Fruit fly (Drosophila melanogaster): ENCODE measurements around the gene Nup37.
A peak's percentile ranks its signal among the peaks of the same experiment; 100 is the strongest.

DNA sequence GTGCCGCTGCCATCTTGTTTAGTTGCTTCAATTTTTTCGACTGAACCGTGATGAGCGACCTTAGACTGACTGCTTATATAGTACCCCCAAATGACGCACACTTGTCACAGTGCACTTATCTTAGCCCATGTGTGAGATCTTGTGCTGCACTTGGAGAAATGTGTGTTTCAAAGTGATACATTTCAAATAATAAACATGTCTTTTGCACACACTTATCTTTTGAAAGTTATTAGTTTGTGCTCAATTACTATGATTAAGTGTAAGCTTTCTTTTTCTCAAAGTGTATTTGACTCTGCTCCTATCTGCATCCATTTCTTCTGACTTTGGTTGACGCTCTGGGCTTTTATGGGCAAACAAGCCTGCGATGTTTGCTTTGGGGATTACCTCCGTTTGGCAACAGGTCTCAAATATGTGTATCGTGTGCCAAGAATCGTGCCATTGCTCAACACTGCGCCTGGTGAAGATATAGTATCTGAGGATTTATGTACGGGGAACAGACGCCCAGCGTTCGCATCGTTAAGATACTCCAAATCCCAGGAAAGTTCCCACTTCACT lies 32.4 kb downstream of the Nup37 start, which contains the start of gene CG10514:
- TF ChIP-seq CG10348 (GFP tag; IDR thresholded peaks at IDR 0.05) (no peak), fd96Ca (GFP tag; IDR thresholded peaks at IDR 0.05) (no peak), CG34367 (tag; optimal IDR thresholded peaks at IDR 0.05) (no peak), CG4496 (GFP tag; IDR thresholded peaks at IDR 0.05) (no peak), D1 (tag; optimal IDR thresholded peaks at IDR 0.05) (no peak), Pif1A (GFP tag; optimal IDR thresholded peaks at IDR 0.05) (peak; percentile 6), EcR (GFP tag; optimal IDR thresholded peaks at IDR 0.05) (no peak), gl (tag; optimal IDR thresholded peaks at IDR 0.05) (no peak), Pif1B (GFP tag; optimal IDR thresholded peaks at IDR 0.05) (no peak), CG13204 (GFP tag; optimal IDR thresholded peaks at IDR 0.05) (no peak)

Data from whole organism, pupa.